Worm (Caenorhabditis elegans): Measurements from ENCODE around the gene hach-1.

hach-1 gene

ce11 chrIII:5563680-5564079, 8.4 kb downstream of the hach-1 start (continued):
- TF ChIP-seq lir-3 (tag; optimal IDR thresholded peaks at IDR 0.05; ENCODE audit: poor library complexity) (no peak), tlp-1 (tag; optimal IDR thresholded peaks at IDR 0.05) (no peak), unc-130 (tag; optimal IDR thresholded peaks at IDR 0.05) (no peak), ceh-8 (GFP tag; optimal IDR thresholded peaks at IDR 0.05) (no peak), elt-2 (tag; optimal IDR thresholded peaks at IDR 0.05) (no peak), grh-1 (GFP tag; IDR thresholded peaks at IDR 0.05) (no peak), nhr-20 (tag; optimal IDR thresholded peaks at IDR 0.05) (peak; percentile 24), fos-1 (tag; optimal IDR thresholded peaks at IDR 0.05) (no peak), pqm-1 (tag; optimal IDR thresholded peaks at IDR 0.05) (no peak), snu-23 (GFP tag; optimal IDR thresholded peaks at IDR 0.05) (peak; percentile 41), mep-1 (tag; optimal IDR thresholded peaks at IDR 0.05) (peak; percentile 12), efl-3 (GFP tag; optimal IDR thresholded peaks at IDR 0.05) (no peak), alr-1 (tag; optimal IDR thresholded peaks at IDR 0.05; ENCODE audit: borderline replicate concordance) (no peak), C34B4.2 (tag; optimal IDR thresholded peaks at IDR 0.05) (no peak), lin-15B (tag; optimal IDR thresholded peaks at IDR 0.05) (no peak), unc-98 (GFP tag; IDR thresholded peaks at IDR 0.05) (no peak), lsy-2 (tag; optimal IDR thresholded peaks at IDR 0.05) (peak; percentile 10 to 49), fkh-8 (tag; optimal IDR thresholded peaks at IDR 0.05) (no peak), irx-1 (tag; optimal IDR thresholded peaks at IDR 0.05) (no peak), nhr-28 (tag; optimal IDR thresholded peaks at IDR 0.05) (no peak), blmp-1 (tag; optimal IDR thresholded peaks at IDR 0.05) (peak; percentile 20), pax-3 (tag; optimal IDR thresholded peaks at IDR 0.05) (no peak), jun-1 (tag; optimal IDR thresholded peaks at IDR 0.05) (no peak), ztf-11 (tag; optimal IDR thresholded peaks at IDR 0.05) (no peak), nhr-85 (tag) (no peak), hlh-4 (tag; optimal IDR thresholded peaks at IDR 0.05) (no peak), lin-14 (GFP tag; optimal IDR thresholded peaks at IDR 0.05) (peak; percentile 75), zip-4 (GFP tag; optimal IDR thresholded peaks at IDR 0.05) (no peak), nhr-77 (tag; optimal IDR thresholded peaks at IDR 0.05) (peak; percentile 51), ztf-4 (tag; optimal IDR thresholded peaks at IDR 0.05) (no peak), nhr-19 (GFP tag; conservative IDR thresholded peaks at IDR 0.05) (peak; percentile 39), ceh-90 (tag; optimal IDR thresholded peaks at IDR 0.05) (no peak), lin-13 (GFP tag; optimal IDR thresholded peaks at IDR 0.05) (no peak), nhr-71 (tag; optimal IDR thresholded peaks at IDR 0.05) (peak; percentile 69), unc-86 (tag; optimal IDR thresholded peaks at IDR 0.05) (no peak), unc-30 (tag; optimal IDR thresholded peaks at IDR 0.05) (no peak), nhr-12 (tag; optimal IDR thresholded peaks at IDR 0.05) (no peak)

DNA sequence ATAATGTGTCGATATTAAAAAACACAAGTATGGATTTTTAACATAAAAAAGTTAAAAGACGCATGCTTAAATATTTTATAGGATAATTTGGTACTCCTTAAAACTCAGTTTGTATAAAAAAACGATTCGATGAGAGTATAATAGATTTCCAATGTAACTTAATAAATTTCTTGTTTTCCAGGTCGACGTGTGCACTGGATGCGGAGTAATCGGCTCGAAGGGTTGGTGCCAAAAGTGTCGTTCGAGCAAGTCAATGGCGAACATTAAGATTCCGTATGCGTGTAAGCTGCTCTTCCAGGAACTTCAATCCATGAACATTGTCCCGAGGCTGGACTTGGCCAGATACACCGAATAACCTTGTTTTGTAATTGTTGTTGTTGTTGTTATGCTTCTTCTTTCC, 9.1 kb downstream of the hach-1 start:
- TF ChIP-seq nhr-47 (tag; optimal IDR thresholded peaks at IDR 0.05) = no peak
- no peak for TF ChIP-seq ets-5 (GFP tag; IDR thresholded peaks at IDR 0.05)
- no peak for TF ChIP-seq lin-15B (tag; optimal IDR thresholded peaks at IDR 0.05)
- no peak for TF ChIP-seq efl-1 (optimal IDR thresholded peaks at IDR 0.05)
- TF ChIP-seq efl-1 (GFP tag; optimal IDR thresholded peaks at IDR 0.05 in 1 of 2) = no peak
- no peak for TF ChIP-seq isw-1 (GFP tag; IDR thresholded peaks at IDR 0.05)
- no peak for TF ChIP-seq irx-1 (tag; optimal IDR thresholded peaks at IDR 0.05)
- TF ChIP-seq rnt-1 (tag; optimal IDR thresholded peaks at IDR 0.05) = no peak
- no peak for TF ChIP-seq tbx-2 (tag; optimal IDR thresholded peaks at IDR 0.05)
- no peak for TF ChIP-seq ztf-4 (tag; optimal IDR thresholded peaks at IDR 0.05)
- no peak for TF ChIP-seq alr-1 (tag; optimal IDR thresholded peaks at IDR 0.05; ENCODE audit: borderline replicate concordance)
- no peak for TF ChIP-seq unc-130 (tag; optimal IDR thresholded peaks at IDR 0.05)
- TF ChIP-seq pqm-1 (tag; optimal IDR thresholded peaks at IDR 0.05) = no peak
- no peak for TF ChIP-seq lin-13 (GFP tag; optimal IDR thresholded peaks at IDR 0.05)
- TF ChIP-seq nhr-237 (tag; optimal IDR thresholded peaks at IDR 0.05) = no peak
- TF ChIP-seq pax-3 (tag; optimal IDR thresholded peaks at IDR 0.05) = no peak
- no peak for TF ChIP-seq nhr-85 (tag)
- no peak for TF ChIP-seq egl-13 (tag; optimal IDR thresholded peaks at IDR 0.05)
- no peak for TF ChIP-seq mab-9 (GFP tag; IDR thresholded peaks at IDR 0.05)
- no peak for TF ChIP-seq C16A3.4 (tag; optimal IDR thresholded peaks at IDR 0.05)
